Fruit fly (Drosophila melanogaster): ENCODE data around the gene CG9541.

Gene CG9541

DNA sequence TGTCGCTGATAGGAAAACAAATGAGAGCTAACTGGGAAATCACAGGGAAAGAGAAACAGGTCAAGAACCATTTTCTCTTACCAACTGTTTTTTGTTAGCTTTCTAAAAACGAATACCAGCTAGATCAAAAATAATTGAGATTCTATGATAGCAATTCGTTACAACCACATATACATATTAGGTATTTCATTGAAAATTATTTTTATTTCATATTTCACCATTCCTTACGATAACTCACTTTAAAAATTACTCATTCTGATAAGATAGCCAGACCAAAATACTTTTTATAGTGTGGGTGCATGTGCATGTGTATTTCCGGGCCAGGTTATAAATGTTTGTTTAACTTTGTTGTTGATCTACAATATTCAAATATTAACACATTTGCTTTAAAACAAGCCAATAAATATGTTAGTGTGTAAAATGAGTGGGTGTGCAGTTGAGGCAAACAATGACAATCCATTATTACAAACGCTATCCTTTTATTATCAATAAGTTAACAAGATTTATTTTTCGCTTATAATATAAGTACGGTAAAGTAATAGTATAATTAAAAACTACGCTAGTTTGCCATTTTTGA, 37.3 kb downstream of the CG9541 start (continued):
- TF ChIP-seq caup (GFP tag; optimal IDR thresholded peaks at IDR 0.05; ENCODE audit: severe bottlenecking), result peak; percentile 35
- TF ChIP-seq CG7963 (GFP tag; IDR thresholded peaks at IDR 0.05; ENCODE audit: partially characterized antibody), result no peak
- no peak for TF ChIP-seq abd-A (tag; optimal IDR thresholded peaks at IDR 0.05)
- peak; percentile 47 for TF ChIP-seq salm (tag; optimal IDR thresholded peaks at IDR 0.05)
- TF ChIP-seq CG17359 (tag; optimal IDR thresholded peaks at IDR 0.05), result peak; percentile 28
- no peak for TF ChIP-seq CG3407 (GFP tag; optimal IDR thresholded peaks at IDR 0.05)
- TF ChIP-seq grau (tag; optimal IDR thresholded peaks at IDR 0.05), result peak; percentile 1
- TF ChIP-seq CG12769 (tag; optimal IDR thresholded peaks at IDR 0.05), result peak; percentile 21
- TF ChIP-seq odd (GFP tag; optimal IDR thresholded peaks at IDR 0.05), result peak; percentile 24
- TF ChIP-seq wek (GFP tag; optimal IDR thresholded peaks at IDR 0.05), result peak; percentile 72
- peak; percentile 5 for TF ChIP-seq CG8924 (tag; optimal IDR thresholded peaks at IDR 0.05)
- TF ChIP-seq Med (GFP tag), result peak; percentile 69
- no peak for TF ChIP-seq Dip3 (GFP tag; optimal IDR thresholded peaks at IDR 0.05)
- no peak for TF ChIP-seq CG12942 (GFP tag; optimal IDR thresholded peaks at IDR 0.05)
- no peak for TF ChIP-seq CoRest (tag; optimal IDR thresholded peaks at IDR 0.05)
- TF ChIP-seq mld (GFP tag; IDR thresholded peaks at IDR 0.05; ENCODE audit: partially characterized antibody), result no peak
- TF ChIP-seq CG8281 (tag; optimal IDR thresholded peaks at IDR 0.05), result peak; percentile 73
- no peak for TF ChIP-seq CG12155 (GFP tag; optimal IDR thresholded peaks at IDR 0.05)
- no peak for TF ChIP-seq CG8944 (GFP tag; optimal IDR thresholded peaks at IDR 0.05)
- peak; percentile 16 for TF ChIP-seq CG4707 (GFP tag; optimal IDR thresholded peaks at IDR 0.05)
- TF ChIP-seq ERR (GFP tag; optimal IDR thresholded peaks at IDR 0.05), result no peak
- TF ChIP-seq CG3281 (GFP tag; optimal IDR thresholded peaks at IDR 0.05), result peak; percentile 7
- no peak for TF ChIP-seq B-H2 (GFP tag; optimal IDR thresholded peaks at IDR 0.05)
- peak; percentile 8 for TF ChIP-seq CG9817 (tag; optimal IDR thresholded peaks at IDR 0.05)
- no peak for TF ChIP-seq Dek (tag; optimal IDR thresholded peaks at IDR 0.05)
- peak; percentile 2 for TF ChIP-seq gem (tag; optimal IDR thresholded peaks at IDR 0.05)
- TF ChIP-seq Six4 (GFP tag; optimal IDR thresholded peaks at IDR 0.05), result no peak
- peak; percentile 21 for TF ChIP-seq mirr (GFP tag; optimal IDR thresholded peaks at IDR 0.05)
- TF ChIP-seq PHDP (tag; optimal IDR thresholded peaks at IDR 0.05), result peak; percentile 43
- no peak for TF ChIP-seq CG11085 (GFP tag; IDR thresholded peaks at IDR 0.05)
- no peak for TF ChIP-seq emc (GFP tag; optimal IDR thresholded peaks at IDR 0.05)
- peak; percentile 22 for TF ChIP-seq sd (tag; optimal IDR thresholded peaks at IDR 0.05)
- peak; percentile 48 for TF ChIP-seq fd64A (GFP tag; optimal IDR thresholded peaks at IDR 0.05)
- peak; percentile 5 for TF ChIP-seq CG10209 (GFP tag; optimal IDR thresholded peaks at IDR 0.05)
- peak; percentile 7; the same call in 1 of the 2 replicates for TF ChIP-seq onecut (GFP tag; IDR thresholded peaks at IDR 0.05)
- peak; percentile 67 for TF ChIP-seq Asciz (GFP tag; optimal IDR thresholded peaks at IDR 0.05)
- no peak for TF ChIP-seq cad (GFP tag; optimal IDR thresholded peaks at IDR 0.05)
- TF ChIP-seq CrebB (tag; optimal IDR thresholded peaks at IDR 0.05), result peak; percentile 29
- peak; percentile 37 for TF ChIP-seq nerfin-1 (tag; optimal IDR thresholded peaks at IDR 0.05)
- TF ChIP-seq z (GFP tag; IDR thresholded peaks at IDR 0.05), result no peak
- TF ChIP-seq CG13424 (tag; optimal IDR thresholded peaks at IDR 0.05), result peak; percentile 25
- TF ChIP-seq CG7987 (GFP tag; optimal IDR thresholded peaks at IDR 0.05), result peak; percentile 6
- peak; percentile 39 for TF ChIP-seq lab (GFP tag; optimal IDR thresholded peaks at IDR 0.05)
- TF ChIP-seq unpg (GFP tag; optimal IDR thresholded peaks at IDR 0.05), result peak; percentile 41
- peak; percentile 59 for TF ChIP-seq CG12299 (tag; optimal IDR thresholded peaks at IDR 0.05)
- no peak for TF ChIP-seq Camta (GFP tag; optimal IDR thresholded peaks at IDR 0.05)
- no peak for TF ChIP-seq run (tag; optimal IDR thresholded peaks at IDR 0.05)
- TF ChIP-seq dmrt99B (tag; optimal IDR thresholded peaks at IDR 0.05), result peak; percentile 33
- TF ChIP-seq CG6813 (GFP tag; optimal IDR thresholded peaks at IDR 0.05), result peak; percentile 27

All from whole organism, embryonic.